Worm (Caenorhabditis elegans) whole organism, young adult: Measurements from ENCODE around the gene D2023.3.

Experiments
- F49E8.2 ChIP-seq: sonication (generic microtip); optimal IDR thresholded peaks from 3 replicates; lab custom pipeline; 2017; ENCODE audit warnings: missing genetic modification characterization, mild to moderate bottlenecking, missing compliant biosample characterization, antibody characterized with exemption, moderate library complexity; ENCODE audit not compliant: insufficient read depth
- ceh-79 ChIP-seq: sonication (generic microtip); optimal IDR thresholded peaks from 2 replicates; lab custom pipeline; 2017; ENCODE audit warnings: mild to moderate bottlenecking, missing genetic modification characterization, missing compliant biosample characterization
- him-1 ChIP-seq: sonication (generic microtip); optimal IDR thresholded peaks from 2 replicates; lab custom pipeline; 2016; ENCODE audit warnings: missing genotype, missing genetic modification reagents, missing genetic modification characterization, missing compliant biosample characterization
- hsf-1 ChIP-seq: fragments of 200-800 bp; sonication (Bioruptor generic); IDR thresholded peaks from 2 replicates; pipeline ENCODE4 v1.3.6; 2022; ENCODE audit warnings: missing genetic modification reagents, missing genetic modification characterization, missing compliant biosample characterization
- snpc-1.3 ChIP-seq: sonication (generic microtip); optimal IDR thresholded peaks from 2 replicates; lab custom pipeline; 2017; ENCODE audit warnings: missing genetic modification characterization, mild to moderate bottlenecking, missing compliant biosample characterization, antibody characterized with exemption, moderate library complexity, missing genotype, missing genetic modification reagents; ENCODE audit not compliant: insufficient read depth
- snpc-4 ChIP-seq, 5 experiments: fragments of 150-350 bp in 1 of 5; sonication (generic microtip) in 4 of 5; optimal IDR thresholded peaks; 2 replicates each; lab custom pipeline; 2014 to 2018; ENCODE audit warnings: missing genetic modification characterization in 5 of 5, missing biosample characterization in 3 of 5, antibody characterized with exemption in 2 of 5, mild to moderate bottlenecking in 2 of 5, missing compliant biosample characterization in 2 of 5, missing genotype in 2 of 5, moderate library complexity in 2 of 5, missing genetic modification reagents in 1 of 5

- TF ChIP-seq hsf-1 (GFP tag; lab: Robert Waterston, UW) = no peak
- TF ChIP-seq snpc-1.3 (tag; lab: Kevin White, UChicago) = no peak
- TF ChIP-seq him-1 = no peak
- TF ChIP-seq snpc-4 (GFP tag; optimal IDR thresholded peaks at IDR 0.05; lab: Kevin White, UChicago) = no peak
- no peak for TF ChIP-seq snpc-4 (tag; optimal IDR thresholded peaks at IDR 0.05; lab: Kevin White, UChicago)
- TF ChIP-seq F49E8.2 (tag; lab: Kevin White, UChicago) = no peak
- TF ChIP-seq ceh-79 = no peak
Observed at ce11 chrV:11849408-11849807, 37.6 kb upstream of the D2023.3 start.
